Fruit fly (Drosophila melanogaster): ENCODE data around the gene CG12061.

DNA sequence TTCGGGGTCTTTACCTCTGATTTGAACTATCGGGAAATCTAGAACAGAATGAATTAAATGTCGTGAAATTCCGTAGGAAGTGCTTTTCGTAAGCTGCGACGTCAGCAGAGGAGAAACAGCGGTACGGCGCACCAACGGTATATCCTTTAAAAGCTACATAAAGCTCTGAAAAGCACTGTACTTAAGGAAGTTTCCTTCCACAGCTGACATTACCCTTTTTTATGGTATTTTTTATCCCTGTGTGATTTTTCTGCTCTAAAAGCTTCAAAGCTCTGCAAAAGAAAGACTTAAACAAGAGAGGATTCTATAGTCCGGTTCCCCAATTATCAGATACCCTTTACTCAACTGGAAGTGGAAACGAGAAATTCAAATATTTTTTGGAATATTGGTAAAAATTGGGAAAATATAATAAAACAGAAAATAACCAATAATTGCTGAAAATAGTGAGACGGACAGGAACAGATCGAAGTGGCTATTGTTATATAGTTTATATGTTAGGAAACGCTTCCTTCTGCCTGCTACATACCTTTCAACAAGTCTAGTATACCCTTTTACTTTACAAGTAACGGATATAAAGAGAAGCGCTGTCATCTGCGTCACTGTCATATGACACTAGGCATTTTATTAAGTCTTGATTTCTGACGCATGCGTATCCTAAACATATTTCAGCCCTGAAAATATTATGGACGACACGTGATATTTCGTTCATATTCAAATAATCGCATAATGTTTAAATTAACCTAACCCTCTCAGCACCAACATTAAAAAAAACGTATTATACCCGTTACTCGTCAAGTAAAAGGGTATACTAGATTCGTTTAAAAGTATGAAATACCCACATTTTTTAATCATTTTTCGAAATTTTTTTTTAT lies 31.0 kb upstream of the CG12061 start, which contains the start of the genes stnA and stnB:
- TF ChIP-seq br (optimal IDR thresholded peaks at IDR 0.05) (no peak), CG2199 (GFP tag; IDR thresholded peaks at IDR 0.05) (no peak), wdn (GFP tag; IDR thresholded peaks at IDR 0.05) (no peak), CG11247 (GFP tag; IDR thresholded peaks at IDR 0.05) (no peak), CG11560 (tag; IDR thresholded peaks at IDR 0.05) (no peak), CG12744 (GFP tag; optimal IDR thresholded peaks at IDR 0.05) (no peak), sug (tag; optimal IDR thresholded peaks at IDR 0.05) (peak; percentile 28), vfl (GFP tag; optimal IDR thresholded peaks at IDR 0.05) (no peak), CG6854 (GFP tag; optimal IDR thresholded peaks at IDR 0.05) (no peak)
